Worm (Caenorhabditis elegans) whole organism, early embryonic: ENCODE measurements around the gene frpr-6.

Experiments
- B0310.2 ChIP-seq: sonication (generic microtip); optimal IDR thresholded peaks from 2 replicates; lab custom pipeline; 2016; ENCODE audit warnings: mild to moderate bottlenecking, missing genetic modification characterization, missing compliant biosample characterization
- F13C5.2 ChIP-seq: sonication (generic microtip); optimal IDR thresholded peaks from 2 replicates; lab custom pipeline; 2017; ENCODE audit warnings: mild to moderate bottlenecking, missing genetic modification characterization, inconsistent platforms, missing compliant biosample characterization
- aly-1 ChIP-seq: sonication (generic microtip); optimal IDR thresholded peaks from 2 replicates; lab custom pipeline; 2016; ENCODE audit warnings: missing genetic modification characterization, missing compliant biosample characterization
- ama-1 ChIP-seq: fragments of 150-350 bp; optimal IDR thresholded peaks from 2 replicates; lab custom pipeline; 2014
- ceh-13 ChIP-seq: fragments of 200-800 bp; sonication (Bioruptor generic); optimal IDR thresholded peaks from 2 replicates; lab custom pipeline; 2018; ENCODE audit warnings: mild to moderate bottlenecking, missing genetic modification characterization, missing compliant biosample characterization
- ceh-36 ChIP-seq: sonication (generic microtip); optimal IDR thresholded peaks from 2 replicates; lab custom pipeline; 2016; ENCODE audit warnings: missing genetic modification characterization, inconsistent platforms, missing compliant biosample characterization
- ets-7 ChIP-seq: sonication (generic microtip); optimal IDR thresholded peaks from 2 replicates; lab custom pipeline; 2016; ENCODE audit warnings: missing genotype, missing genetic modification characterization, missing compliant biosample characterization
- flt-1 ChIP-seq: fragments of 200-800 bp; sonication (Bioruptor generic); IDR thresholded peaks from 2 replicates; pipeline ENCODE4 v1.3.6; 2022; ENCODE audit warnings: missing genetic modification characterization, missing compliant biosample characterization
- hmbx-1 ChIP-seq: sonication (generic microtip); optimal IDR thresholded peaks from 2 replicates; lab custom pipeline; 2016; ENCODE audit warnings: mild to moderate bottlenecking, missing genetic modification characterization, missing compliant biosample characterization
- hmg-4 ChIP-seq: fragments of 200-800 bp; sonication (Bioruptor generic); optimal IDR thresholded peaks from 2 replicates; lab custom pipeline; 2018; ENCODE audit warnings: mild to moderate bottlenecking, missing genetic modification characterization, missing compliant biosample characterization
- hnd-1 ChIP-seq: sonication (generic microtip); optimal IDR thresholded peaks from 2 replicates; lab custom pipeline; 2016; ENCODE audit warnings: missing genetic modification characterization, missing compliant biosample characterization
- pes-1 ChIP-seq: fragments of 200-800 bp; sonication (Bioruptor generic); IDR thresholded peaks from 2 replicates; pipeline ENCODE4 v1.3.6; 2022; ENCODE audit warnings: missing genetic modification reagents, missing genetic modification characterization, missing compliant biosample characterization
- scrt-1 ChIP-seq: fragments of 200-800 bp; sonication (Bioruptor generic); IDR thresholded peaks from 2 replicates; pipeline ENCODE4 v1.3.6; 2022; ENCODE audit warnings: missing genetic modification characterization, missing compliant biosample characterization
- sea-1 ChIP-seq: fragments of 200-800 bp; sonication (Bioruptor generic); conservative IDR thresholded peaks from 2 replicates; pipeline ENCODE4 v1.3.6; 2022; ENCODE audit warnings: missing genetic modification characterization, missing compliant biosample characterization
- tbx-11 ChIP-seq: fragments of 200-800 bp; sonication (Bioruptor generic); IDR thresholded peaks from 2 replicates; pipeline ENCODE4 v1.3.6; 2022; ENCODE audit warnings: missing genetic modification characterization, missing compliant biosample characterization
- tbx-37 ChIP-seq: fragments of 200-800 bp; sonication (Bioruptor generic); conservative IDR thresholded peaks from 2 replicates; pipeline ENCODE4 v1.3.6; 2022; ENCODE audit warnings: missing genetic modification reagents, missing genetic modification characterization, missing compliant biosample characterization
- tra-4 ChIP-seq: sonication (generic microtip); optimal IDR thresholded peaks from 2 replicates; lab custom pipeline; 2017; ENCODE audit warnings: missing genetic modification characterization, missing compliant biosample characterization

frpr-6 gene

ce11 chrV:9101062-9101461 lies at the start of gene frpr-6:
frpr-6 (minus strand) TSS chrV:9101162.
- no peak for TF ChIP-seq sea-1 (GFP tag; lab: Robert Waterston, UW)
- no peak for TF ChIP-seq tbx-11
- no peak for TF ChIP-seq flt-1 (GFP tag; lab: Robert Waterston, UW)
- no peak for TF ChIP-seq ets-7
- no peak for TF ChIP-seq tbx-37 (GFP tag; lab: Robert Waterston, UW)
- TF ChIP-seq ceh-13 (GFP tag; lab: Kevin White, UChicago), result no peak
- no peak for TF ChIP-seq pes-1 (GFP tag; lab: Robert Waterston, UW)
- no peak for TF ChIP-seq hmg-4 (GFP tag; lab: Kevin White, UChicago)
- no peak for TF ChIP-seq aly-1
- TF ChIP-seq ama-1, result no peak
- no peak for TF ChIP-seq B0310.2
- TF ChIP-seq tra-4 (tag; lab: Kevin White, UChicago), result no peak

ce11 chrV:9148151-9148550 lies 47.2 kb upstream of the frpr-6 start:
- TF ChIP-seq ets-7 (no peak), ceh-36 (no peak), scrt-1 (GFP tag; lab: Robert Waterston, UW) (no peak), flt-1 (GFP tag; lab: Robert Waterston, UW) (no peak), aly-1 (no peak), sea-1 (GFP tag; lab: Robert Waterston, UW) (no peak)

- TF ChIP-seq pes-1 (GFP tag; lab: Robert Waterston, UW) (no peak), tra-4 (tag; lab: Kevin White, UChicago) (no peak), B0310.2 (no peak), ets-7 (no peak), tbx-11 (no peak), ama-1 (no peak), flt-1 (GFP tag; lab: Robert Waterston, UW) (no peak), aly-1 (no peak), hmbx-1 (no peak), scrt-1 (GFP tag; lab: Robert Waterston, UW) (no peak), ceh-13 (GFP tag; lab: Kevin White, UChicago) (no peak), F13C5.2 (tag; lab: Kevin White, UChicago) (no peak)
These were observed 46.0 kb upstream of the frpr-6 start, which contains the start of gene spl-2 for ce11 chrV:9146849-9147557. spl-2 (minus strand) TSS chrV:9146899.

ce11 chrV:9146196-9146595 lies 45.2 kb upstream of the frpr-6 start:
- TF ChIP-seq sea-1 (GFP tag; lab: Robert Waterston, UW), result no peak

- TF ChIP-seq scrt-1 (GFP tag; lab: Robert Waterston, UW) (no peak), F13C5.2 (tag; lab: Kevin White, UChicago) (no peak), hnd-1 (tag; lab: Kevin White, UChicago) (no peak), ama-1 (no peak), sea-1 (GFP tag; lab: Robert Waterston, UW) (no peak), pes-1 (GFP tag; lab: Robert Waterston, UW) (no peak), hmg-4 (GFP tag; lab: Kevin White, UChicago) (no peak), hmbx-1 (no peak), ets-7 (no peak), tbx-37 (GFP tag; lab: Robert Waterston, UW) (no peak), tra-4 (tag; lab: Kevin White, UChicago) (no peak), ceh-36 (no peak), aly-1 (no peak), B0310.2 (no peak)
These were observed 42.9 kb upstream of the frpr-6 start for ce11 chrV:9143896-9144295.

ce11 chrV:9141297-9141696 lies 40.3 kb upstream of the frpr-6 start, which contains the start of gene pitr-3:
pitr-3 (minus strand) TSS chrV:9141397.
- TF ChIP-seq hnd-1 (tag; lab: Kevin White, UChicago) (no peak), pes-1 (GFP tag; lab: Robert Waterston, UW) (no peak), scrt-1 (GFP tag; lab: Robert Waterston, UW) (no peak), ama-1 (no peak), aly-1 (no peak), tbx-37 (GFP tag; lab: Robert Waterston, UW) (no peak), tbx-11 (no peak), flt-1 (GFP tag; lab: Robert Waterston, UW) (no peak), ets-7 (no peak), hmbx-1 (no peak), ceh-36 (no peak), F13C5.2 (tag; lab: Kevin White, UChicago) (no peak), tra-4 (tag; lab: Kevin White, UChicago) (no peak)

- no peak for TF ChIP-seq hmbx-1
- no peak for TF ChIP-seq F13C5.2 (tag; lab: Kevin White, UChicago)
- no peak for TF ChIP-seq ama-1
These were observed 36.7 kb upstream of the frpr-6 start, which contains the start of gene pitr-2 for ce11 chrV:9137618-9138017. pitr-2 (minus strand) TSS chrV:9137718.

ce11 chrV:9133950-9134349 lies 33.0 kb upstream of the frpr-6 start, which contains the start of gene B0222.1:
B0222.1 (plus strand) TSS chrV:9134255.
- TF ChIP-seq sea-1 (GFP tag; lab: Robert Waterston, UW) (no peak), B0310.2 (no peak), aly-1 (no peak), scrt-1 (GFP tag; lab: Robert Waterston, UW) (no peak), ama-1 (no peak), ceh-13 (GFP tag; lab: Kevin White, UChicago) (no peak), F13C5.2 (tag; lab: Kevin White, UChicago) (no peak), pes-1 (GFP tag; lab: Robert Waterston, UW) (no peak), ceh-36 (no peak), hnd-1 (tag; lab: Kevin White, UChicago) (no peak), ets-7 (no peak), hmg-4 (GFP tag; lab: Kevin White, UChicago) (no peak), hmbx-1 (no peak), flt-1 (GFP tag; lab: Robert Waterston, UW) (no peak), tbx-37 (GFP tag; lab: Robert Waterston, UW) (no peak), tbx-11 (no peak), tra-4 (tag; lab: Kevin White, UChicago) (no peak)
